Worm (Caenorhabditis elegans) whole organism, L2 larva: ENCODE measurements around the gene lag-2.

ENCODE experiments used
- C34F6.9 ChIP-seq: fragments of 150-350 bp; optimal IDR thresholded peaks from 2 replicates; lab custom pipeline; 2014; ENCODE audit warnings: missing biosample characterization, missing genetic modification characterization
- F13H6.1 ChIP-seq: sonication (generic microtip); optimal IDR thresholded peaks from 2 replicates; lab custom pipeline; 2016; ENCODE audit warnings: missing genetic modification characterization, missing compliant biosample characterization
- R02D3.7 ChIP-seq: fragments of 150-350 bp; optimal IDR thresholded peaks from 2 replicates; lab custom pipeline; 2014; ENCODE audit warnings: missing biosample characterization, missing genetic modification characterization
- Y55F3AM.14 ChIP-seq: fragments of 200-800 bp; sonication (Bioruptor generic); optimal IDR thresholded peaks from 2 replicates; lab custom pipeline; 2018; ENCODE audit warnings: mild to moderate bottlenecking, missing genetic modification characterization, missing compliant biosample characterization
- ZK546.5 ChIP-seq: sonication (generic microtip); optimal IDR thresholded peaks from 2 replicates; lab custom pipeline; 2017; ENCODE audit warnings: missing biosample characterization, missing genetic modification characterization
- alr-1 ChIP-seq: fragments of 150-350 bp; optimal IDR thresholded peaks from 2 replicates; lab custom pipeline; 2014; ENCODE audit warnings: missing biosample characterization, missing genetic modification characterization
- aly-2 ChIP-seq: fragments of 150-350 bp; optimal IDR thresholded peaks from 2 replicates; lab custom pipeline; 2014; ENCODE audit warnings: missing biosample characterization, missing genetic modification characterization
- blmp-1 ChIP-seq: sonication (generic microtip); optimal IDR thresholded peaks from 2 replicates; lab custom pipeline; 2017; ENCODE audit warnings: missing genetic modification characterization, mild to moderate bottlenecking, missing compliant biosample characterization, antibody characterized with exemption, moderate library complexity; ENCODE audit not compliant: insufficient read depth
- ceh-16 ChIP-seq: fragments of 150-350 bp; optimal IDR thresholded peaks from 2 replicates; lab custom pipeline; 2014; ENCODE audit warnings: missing biosample characterization, missing genetic modification characterization
- ceh-82 ChIP-seq: fragments of 150-350 bp; optimal IDR thresholded peaks from 2 replicates; lab custom pipeline; 2014; ENCODE audit warnings: missing biosample characterization, missing genetic modification characterization
- egl-27 ChIP-seq: sonication (generic microtip); optimal IDR thresholded peaks from 3 replicates; lab custom pipeline; 2017; ENCODE audit warnings: missing biosample characterization, missing genetic modification reagents, missing genetic modification characterization
- elt-1 ChIP-seq: fragments of 150-350 bp; optimal IDR thresholded peaks from 2 replicates; lab custom pipeline; 2014; ENCODE audit warnings: missing biosample characterization, missing genetic modification characterization
- elt-3 ChIP-seq: sonication (generic microtip); optimal IDR thresholded peaks from 2 replicates; lab custom pipeline; 2017; ENCODE audit warnings: missing biosample characterization, missing genetic modification characterization
- lin-11 ChIP-seq: fragments of 150-350 bp; sonication (generic microtip); optimal IDR thresholded peaks from 2 replicates; lab custom pipeline; 2014; ENCODE audit warnings: missing biosample characterization, missing genetic modification characterization, inconsistent platforms, mixed read lengths
- lin-13 ChIP-seq: fragments of 150-350 bp; optimal IDR thresholded peaks from 2 replicates; lab custom pipeline; 2014; ENCODE audit warnings: missing biosample characterization, missing genetic modification reagents, missing genetic modification characterization
- lin-39 ChIP-seq: fragments of 150-350 bp; optimal IDR thresholded peaks from 2 replicates; lab custom pipeline; 2014; ENCODE audit warnings: missing biosample characterization, missing genetic modification reagents, missing genetic modification characterization
- lsy-2 ChIP-seq, 2 experiments: fragments of 150-350 bp in 1 of 2; sonication (generic microtip) in 1 of 2; optimal IDR thresholded peaks; 2 replicates each; lab custom pipeline; 2014 to 2017; ENCODE audit warnings: missing biosample characterization in 2 of 2, missing genetic modification characterization in 2 of 2
- mab-5 ChIP-seq: fragments of 150-350 bp; optimal IDR thresholded peaks from 2 replicates; lab custom pipeline; 2014; ENCODE audit warnings: missing biosample characterization, missing genetic modification characterization
- mbf-1 ChIP-seq: sonication (generic microtip); optimal IDR thresholded peaks from 2 replicates; lab custom pipeline; 2017; ENCODE audit warnings: missing biosample characterization, missing genetic modification characterization
- mdl-1 ChIP-seq, 2 experiments: fragments of 150-350 bp in 1 of 2; sonication (generic microtip) in 1 of 2; optimal IDR thresholded peaks; 2 replicates each; lab custom pipeline; 2017; ENCODE audit warnings: missing biosample characterization in 2 of 2, missing genetic modification characterization in 2 of 2
- nhr-10 ChIP-seq: sonication (generic microtip); optimal IDR thresholded peaks from 2 replicates; lab custom pipeline; 2017; ENCODE audit warnings: missing biosample characterization, missing genetic modification characterization
- nhr-12 ChIP-seq: fragments of 150-350 bp; optimal IDR thresholded peaks from 2 replicates; lab custom pipeline; 2014; ENCODE audit warnings: missing biosample characterization, missing genetic modification characterization
- nhr-129 ChIP-seq: fragments of 150-350 bp; optimal IDR thresholded peaks from 2 replicates; lab custom pipeline; 2014; ENCODE audit warnings: missing biosample characterization, missing genetic modification characterization
- nhr-21 ChIP-seq: fragments of 150-350 bp; optimal IDR thresholded peaks from 2 replicates; lab custom pipeline; 2014; ENCODE audit warnings: missing biosample characterization, missing genetic modification characterization
- nhr-23 ChIP-seq: fragments of 150-350 bp; optimal IDR thresholded peaks from 2 replicates; lab custom pipeline; 2014; ENCODE audit warnings: missing biosample characterization, missing genetic modification reagents, missing genetic modification characterization
- nhr-25 ChIP-seq: fragments of 150-350 bp; sonication (generic microtip); optimal IDR thresholded peaks from 3 replicates; lab custom pipeline; 2014; ENCODE audit warnings: missing biosample characterization, missing genetic modification characterization
- nhr-77 ChIP-seq: fragments of 150-350 bp; optimal IDR thresholded peaks from 2 replicates; lab custom pipeline; 2014; ENCODE audit warnings: missing biosample characterization, missing genetic modification characterization
- peb-1 ChIP-seq: fragments of 150-350 bp; optimal IDR thresholded peaks from 2 replicates; lab custom pipeline; 2014; ENCODE audit warnings: missing biosample characterization, missing genetic modification characterization
- sem-4 ChIP-seq: fragments of 150-350 bp; optimal IDR thresholded peaks from 2 replicates; lab custom pipeline; 2014; ENCODE audit warnings: missing biosample characterization, missing genetic modification reagents, missing genetic modification characterization
- skn-1 ChIP-seq: sonication (generic microtip); optimal IDR thresholded peaks from 2 replicates; lab custom pipeline; 2017; ENCODE audit warnings: missing biosample characterization, missing genetic modification characterization
- sma-3 ChIP-seq: sonication (generic microtip); optimal IDR thresholded peaks from 2 replicates; lab custom pipeline; 2016; ENCODE audit warnings: missing genetic modification reagents, missing genetic modification characterization, missing compliant biosample characterization
- sma-9 ChIP-seq, 2 experiments: fragments of 150-350 bp in 1 of 2; sonication (generic microtip) in 1 of 2; optimal IDR thresholded peaks; 2 replicates each; lab custom pipeline; 2014 to 2016; ENCODE audit warnings: missing genetic modification characterization in 2 of 2, mild to moderate bottlenecking in 1 of 2, missing biosample characterization in 1 of 2, missing compliant biosample characterization in 1 of 2, missing genetic modification reagents in 1 of 2, moderate library complexity in 1 of 2
- snpc-4 ChIP-seq: fragments of 150-350 bp; optimal IDR thresholded peaks from 2 replicates; lab custom pipeline; 2014; ENCODE audit warnings: missing biosample characterization, missing genetic modification characterization
- unc-39 ChIP-seq: fragments of 150-350 bp; optimal IDR thresholded peaks from 2 replicates; lab custom pipeline; 2014; ENCODE audit warnings: missing biosample characterization, missing genetic modification characterization
- unc-62 ChIP-seq: fragments of 150-350 bp; optimal IDR thresholded peaks from 2 replicates; lab custom pipeline; 2014; ENCODE audit warnings: missing biosample characterization, missing genetic modification reagents, missing genetic modification characterization
- ztf-11 ChIP-seq: sonication (generic microtip); optimal IDR thresholded peaks from 2 replicates; lab custom pipeline; 2017; ENCODE audit warnings: missing biosample characterization, missing genetic modification characterization

Gene lag-2

ce11 chrV:3166260-3166659, 21.9 kb upstream of the lag-2 start, which contains the start of gene C36C5.4:
TSS of gene C36C5.4 (plus strand) at chrV:3166560.
- TF ChIP-seq nhr-12, result no peak
- TF ChIP-seq sem-4 (tag; lab: Kevin White, UChicago), result no peak
- TF ChIP-seq lin-11 (tag; lab: Kevin White, UChicago), result no peak
- no peak for TF ChIP-seq egl-27 (tag; lab: Kevin White, UChicago)
- no peak for TF ChIP-seq unc-39 (tag; lab: Kevin White, UChicago)
- no peak for TF ChIP-seq lin-39 (tag; lab: Kevin White, UChicago)
- TF ChIP-seq peb-1 (tag; lab: Kevin White, UChicago), result no peak
- TF ChIP-seq nhr-21, result no peak
- no peak for TF ChIP-seq blmp-1 (tag; lab: Kevin White, UChicago)
- no peak for TF ChIP-seq ztf-11 (tag; lab: Kevin White, UChicago)
- no peak for TF ChIP-seq C34F6.9 (tag; lab: Kevin White, UChicago)
- TF ChIP-seq nhr-23 (tag; lab: Kevin White, UChicago), result no peak
- no peak for TF ChIP-seq lin-13
- TF ChIP-seq sma-3 (GFP tag; lab: Kevin White, UChicago), result no peak
- no peak for TF ChIP-seq Y55F3AM.14 (GFP tag; lab: Kevin White, UChicago)
- TF ChIP-seq unc-62 (GFP tag; lab: Kevin White, UChicago), result no peak
- TF ChIP-seq elt-3 (tag; lab: Kevin White, UChicago), result no peak
- TF ChIP-seq ZK546.5, result no peak
- no peak for TF ChIP-seq mdl-1 (tag; optimal IDR thresholded peaks at IDR 0.05; lab: Kevin White, UChicago)

DNA sequence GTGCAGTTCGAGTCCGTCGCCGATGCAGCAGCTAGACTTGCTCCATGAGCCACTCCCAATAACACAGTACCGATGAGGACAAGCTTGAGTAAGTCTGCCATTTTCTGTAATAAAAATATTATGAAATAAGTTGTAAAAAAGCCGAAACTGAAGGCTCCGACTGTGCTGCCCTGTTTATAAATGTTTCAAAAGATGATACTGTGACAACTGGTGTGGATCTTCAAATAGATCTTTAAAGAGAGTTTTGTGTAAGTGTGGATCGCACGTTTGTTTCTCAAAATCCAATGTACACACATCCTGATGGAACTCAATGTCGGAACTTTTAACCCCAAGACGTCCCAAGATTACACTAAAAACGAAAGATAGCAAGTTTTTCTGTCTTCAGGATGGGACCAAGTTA, 19.5 kb upstream of the lag-2 start, which contains the start of gene C36C5.15:
C36C5.15 (minus strand) TSS at position 101 of the 400 bp plus-strand sequence.
- TF ChIP-seq F13H6.1 (tag; lab: Kevin White, UChicago), result no peak
- no peak for TF ChIP-seq peb-1 (tag; lab: Kevin White, UChicago)
- no peak for TF ChIP-seq nhr-21
- TF ChIP-seq, all 48 proteins: peak for 0

ce11 chrV:3169838-3170237, 18.3 kb upstream of the lag-2 start, which contains the start of gene srbc-6:
TSS of gene srbc-6 (plus strand) at chrV:3170138.
- TF ChIP-seq nhr-12 (no peak), ztf-11 (tag; lab: Kevin White, UChicago) (no peak), skn-1 (tag; lab: Kevin White, UChicago) (no peak), sma-9 (GFP tag; optimal IDR thresholded peaks at IDR 0.05; lab: Kevin White, UChicago) (no peak), sma-9 (tag; optimal IDR thresholded peaks at IDR 0.05; lab: Kevin White, UChicago) (no peak), lsy-2 (tag; optimal IDR thresholded peaks at IDR 0.05; lab: Kevin White, UChicago) (no peak), elt-1 (no peak), unc-39 (tag; lab: Kevin White, UChicago) (no peak), mbf-1 (no peak), R02D3.7 (no peak), nhr-10 (tag; lab: Kevin White, UChicago) (no peak), sma-3 (GFP tag; lab: Kevin White, UChicago) (no peak), snpc-4 (tag; lab: Kevin White, UChicago) (no peak), Y55F3AM.14 (GFP tag; lab: Kevin White, UChicago) (no peak), ceh-16 (tag; lab: Kevin White, UChicago) (no peak), nhr-77 (tag; lab: Kevin White, UChicago) (no peak), aly-2 (tag; lab: Kevin White, UChicago) (no peak), nhr-23 (tag; lab: Kevin White, UChicago) (no peak), sem-4 (tag; lab: Kevin White, UChicago) (no peak)

ce11 chrV:3171625-3172024, 16.5 kb upstream of the lag-2 start:
- no peak for TF ChIP-seq C34F6.9 (tag; lab: Kevin White, UChicago)
- TF ChIP-seq aly-2 (tag; lab: Kevin White, UChicago), result no peak
- no peak for TF ChIP-seq mab-5 (tag; lab: Kevin White, UChicago)
- TF ChIP-seq nhr-25 (tag; lab: Kevin White, UChicago), result no peak

DNA sequence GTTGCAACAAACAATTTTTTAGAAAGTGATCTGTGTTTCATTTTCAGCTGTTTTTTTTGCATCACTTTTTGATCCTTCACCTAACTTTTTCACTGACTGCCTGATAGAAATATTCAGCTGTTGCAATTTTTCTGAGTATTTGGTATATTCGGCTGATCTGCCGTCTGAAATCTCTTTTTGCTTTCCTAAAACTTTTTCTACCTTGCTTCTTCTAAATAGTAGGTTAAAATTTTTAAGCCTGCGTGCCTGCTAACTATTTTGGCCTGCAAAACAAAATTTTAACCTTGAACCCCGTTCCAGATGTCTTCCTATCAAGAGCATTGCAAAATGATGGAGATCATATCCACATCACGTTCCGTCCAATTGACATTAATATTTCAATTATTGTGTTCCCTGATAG, 12.0 kb upstream of the lag-2 start, which contains the start of gene srab-8:
srab-8 (plus strand) TSS at position 301 of the 400 bp plus-strand sequence.
- TF ChIP-seq peb-1 (tag; lab: Kevin White, UChicago) (no peak), alr-1 (no peak), snpc-4 (tag; lab: Kevin White, UChicago) (no peak), elt-3 (tag; lab: Kevin White, UChicago) (no peak), nhr-129 (tag; lab: Kevin White, UChicago) (no peak), F13H6.1 (tag; lab: Kevin White, UChicago) (no peak), ceh-82 (tag; lab: Kevin White, UChicago) (no peak), aly-2 (tag; lab: Kevin White, UChicago) (no peak), ztf-11 (tag; lab: Kevin White, UChicago) (no peak), C34F6.9 (tag; lab: Kevin White, UChicago) (no peak)
